Fruit fly (Drosophila melanogaster): ENCODE data around the gene east.

east gene

DNA sequence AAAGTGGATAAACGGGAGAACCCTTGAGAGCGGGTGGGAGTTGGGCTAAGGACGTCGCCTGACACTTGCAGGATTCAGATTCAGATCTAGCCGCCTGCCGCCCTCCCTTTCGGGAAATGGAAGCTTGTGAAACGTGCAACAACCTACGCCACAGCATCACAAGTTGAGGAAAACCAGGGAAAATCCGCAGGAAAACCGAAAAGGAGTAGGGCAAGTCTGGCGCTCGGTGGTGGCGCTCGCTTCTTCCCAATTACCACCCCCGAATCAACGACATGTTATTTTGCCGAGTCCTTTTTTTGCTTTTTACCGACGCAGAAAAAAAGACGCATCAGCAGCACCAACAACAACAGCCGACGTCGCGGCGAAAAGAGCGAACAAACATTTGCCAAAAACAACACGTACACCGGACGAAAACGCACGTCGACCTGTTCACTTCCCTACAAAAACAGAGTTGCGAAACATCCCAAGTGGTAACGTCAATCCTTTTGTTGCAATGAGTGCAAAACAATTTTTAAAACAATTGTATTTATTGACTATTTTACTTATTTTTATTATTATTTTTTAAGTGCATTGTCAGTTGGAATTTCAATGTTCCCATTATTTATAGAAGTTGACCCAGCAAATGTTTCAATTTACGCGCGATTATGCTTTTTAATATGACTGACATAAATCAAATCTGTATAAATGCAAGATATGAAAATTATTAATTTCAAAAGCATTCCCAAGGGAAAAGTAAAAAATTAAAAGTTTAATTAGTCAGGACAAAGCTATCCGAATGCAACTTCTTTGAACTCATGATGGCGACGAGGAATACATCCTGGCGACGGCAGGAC is 844 bp downstream of the east start:
- TF ChIP-seq CTCF (optimal IDR thresholded peaks at IDR 0.05) = no peak
- TF ChIP-seq CG8478 (optimal IDR thresholded peaks at IDR 0.05) = no peak

DNA sequence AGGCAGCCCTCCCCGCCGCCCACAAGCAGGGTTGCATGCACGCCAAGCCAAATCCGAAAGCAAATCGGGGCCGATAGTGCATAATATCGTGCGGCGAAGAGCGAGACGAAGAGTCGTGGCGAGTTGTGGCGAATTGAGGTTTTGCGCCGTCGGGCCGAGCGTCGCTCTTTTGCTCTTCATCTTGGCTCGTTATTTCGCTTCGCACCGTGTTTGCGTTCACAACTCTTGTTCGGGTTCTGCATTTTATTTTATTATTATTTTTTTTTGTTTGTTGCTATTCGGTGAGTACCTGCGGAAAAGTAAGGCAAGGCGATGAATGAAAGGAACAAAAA is 1.4 kb downstream of the east start:
- TF ChIP-seq CTCF (optimal IDR thresholded peaks at IDR 0.05) (no peak), CG8478 (optimal IDR thresholded peaks at IDR 0.05) (no peak)

DNA sequence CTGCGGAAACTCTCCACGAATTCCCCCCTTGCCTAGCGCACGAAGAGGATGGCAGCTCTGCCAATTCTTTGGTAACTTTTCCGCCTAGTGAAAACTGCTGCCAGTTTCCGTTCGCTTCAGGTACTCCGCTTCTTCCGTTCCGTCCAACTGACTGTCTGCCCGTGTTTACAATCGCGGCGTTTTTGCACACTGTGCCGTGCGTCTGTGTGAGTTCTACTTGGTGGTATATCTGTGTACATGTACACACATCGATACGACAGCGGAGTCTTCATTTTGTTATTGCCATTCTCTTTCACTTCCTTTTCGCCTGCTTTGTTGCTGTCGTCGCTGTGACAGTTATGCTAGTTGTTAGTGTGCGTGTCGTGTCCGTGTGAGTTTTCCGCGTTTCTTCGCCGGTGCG is 2.2 kb downstream of the east start:
- TF ChIP-seq CG8478 (optimal IDR thresholded peaks at IDR 0.05) (no peak), CTCF (optimal IDR thresholded peaks at IDR 0.05) (no peak)

DNA sequence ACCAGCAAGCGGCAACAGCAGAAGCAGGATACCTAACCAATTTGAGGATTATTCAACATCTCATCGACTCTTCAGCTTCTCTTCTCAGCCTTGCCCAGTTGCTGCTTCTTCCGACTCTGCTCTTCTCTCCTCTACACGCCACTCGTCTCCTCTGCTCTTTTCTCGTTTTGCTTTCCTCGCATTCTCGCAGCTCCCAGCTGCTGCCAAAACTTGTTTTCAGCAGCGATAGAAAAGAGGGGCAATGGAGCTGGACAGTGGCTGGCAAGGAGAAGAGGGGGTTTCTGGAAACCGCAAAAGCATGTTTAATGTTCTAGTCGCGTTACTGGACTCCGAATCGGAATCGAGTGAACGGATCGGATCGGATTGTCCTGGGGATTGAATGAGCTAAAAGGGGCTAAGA is 2.7 kb downstream of the east start:
- TF ChIP-seq CTCF (optimal IDR thresholded peaks at IDR 0.05) (no peak), CG8478 (optimal IDR thresholded peaks at IDR 0.05) (no peak)

DNA sequence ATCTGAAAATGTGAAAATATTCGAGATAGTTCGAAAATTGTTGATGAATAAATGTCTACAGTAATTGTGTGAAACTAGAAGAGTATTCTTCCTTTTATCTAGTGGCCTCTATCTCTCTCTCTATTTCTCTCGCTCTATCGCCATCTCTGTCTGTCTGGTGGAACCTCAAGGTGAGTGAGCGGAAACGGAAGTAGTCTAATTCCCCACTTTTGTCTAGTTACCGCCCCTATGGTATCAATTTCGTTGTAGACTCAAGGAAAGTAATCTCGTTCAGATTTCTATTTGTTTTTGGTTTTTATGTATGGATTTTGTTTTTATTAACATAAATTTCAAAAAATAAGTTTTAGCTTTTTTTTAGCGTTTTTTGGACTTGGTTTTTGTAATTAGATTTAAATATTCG is 14.2 kb downstream of the east start:
- TF ChIP-seq CTCF (optimal IDR thresholded peaks at IDR 0.05) (no peak), CG8478 (optimal IDR thresholded peaks at IDR 0.05) (no peak)

DNA sequence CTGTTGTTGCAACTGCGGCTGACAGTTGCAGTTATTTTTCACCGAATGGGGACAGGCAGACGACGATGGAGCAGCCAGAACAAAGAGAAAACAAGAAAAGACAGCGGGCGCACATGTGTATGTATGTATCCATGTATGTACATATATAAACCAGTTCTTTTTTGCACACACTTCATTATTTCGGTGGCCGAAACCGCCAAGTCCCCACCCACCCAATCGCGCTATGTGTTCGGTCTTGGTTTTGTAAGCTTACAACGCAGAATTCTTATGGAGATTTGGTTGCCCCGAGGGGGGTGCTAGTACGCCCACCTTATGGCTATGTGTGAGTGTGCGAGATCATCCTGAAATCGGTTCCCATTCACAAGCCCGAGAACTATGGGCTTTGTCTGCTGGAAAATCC is 20.6 kb downstream of the east start:
- TF ChIP-seq CTCF (optimal IDR thresholded peaks at IDR 0.05) (no peak), CG8478 (optimal IDR thresholded peaks at IDR 0.05) (no peak)

DNA sequence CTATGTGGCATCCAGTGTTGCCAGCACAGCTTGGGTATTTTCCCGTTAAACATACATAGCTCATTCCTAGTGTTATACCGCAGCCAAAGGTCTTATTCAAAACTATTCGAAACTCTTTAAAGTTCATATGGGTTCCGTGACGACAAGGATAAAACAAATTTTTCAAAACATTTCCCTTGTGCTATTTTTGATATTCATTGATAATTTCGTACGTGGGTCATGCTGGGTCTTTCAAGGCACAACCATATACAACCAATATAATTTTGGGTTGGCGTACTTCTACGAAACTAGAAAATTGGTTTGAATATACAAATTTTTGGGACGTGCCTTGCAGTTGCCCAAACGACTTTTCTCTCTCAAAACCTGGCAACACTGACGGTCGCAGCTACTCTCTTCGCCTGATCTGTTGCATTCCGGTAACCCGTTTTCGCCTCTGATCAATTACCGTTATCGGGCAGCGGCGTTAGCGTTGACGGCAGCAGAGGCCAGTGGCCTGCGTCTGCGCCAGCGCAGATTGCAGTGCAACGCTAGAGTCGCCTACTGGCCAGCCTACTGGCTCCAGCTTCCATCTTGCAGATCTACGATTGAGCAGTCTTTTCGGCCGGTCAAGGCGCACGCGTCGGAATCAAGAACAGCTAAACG is 21.6 kb downstream of the east start:
- no peak for TF ChIP-seq CTCF (optimal IDR thresholded peaks at IDR 0.05)

DNA sequence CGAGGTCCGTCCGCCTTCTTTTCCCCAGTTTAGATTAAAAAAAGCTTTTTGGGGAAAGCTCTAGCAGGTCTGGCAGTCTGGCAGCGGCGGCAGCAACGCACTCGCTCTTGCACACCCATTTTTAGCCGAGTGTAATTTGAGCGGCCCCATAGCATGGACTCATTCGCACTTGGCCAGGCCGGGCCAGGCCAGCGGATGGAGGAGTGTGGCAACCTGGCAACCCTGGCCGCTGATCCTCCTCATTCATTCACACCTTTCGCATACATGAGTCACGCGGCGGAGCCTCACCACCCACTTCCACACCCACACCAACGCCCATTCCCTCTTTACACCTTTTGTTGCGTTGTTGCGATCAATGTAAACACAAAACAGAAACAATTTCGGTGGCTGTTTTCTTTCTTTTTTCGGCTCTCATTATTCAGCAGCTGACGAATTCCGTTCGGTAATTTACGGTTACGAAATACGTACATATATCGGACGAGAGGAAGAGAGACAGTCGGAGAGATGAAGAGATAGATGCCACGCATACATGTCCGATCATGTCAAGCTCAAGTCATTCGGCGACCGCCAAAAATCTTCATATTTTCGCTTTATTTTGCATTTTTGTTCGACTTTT is 22.3 kb downstream of the east start:
- TF ChIP-seq CTCF (optimal IDR thresholded peaks at IDR 0.05) = no peak
- TF ChIP-seq CG8478 (optimal IDR thresholded peaks at IDR 0.05) = no peak

DNA sequence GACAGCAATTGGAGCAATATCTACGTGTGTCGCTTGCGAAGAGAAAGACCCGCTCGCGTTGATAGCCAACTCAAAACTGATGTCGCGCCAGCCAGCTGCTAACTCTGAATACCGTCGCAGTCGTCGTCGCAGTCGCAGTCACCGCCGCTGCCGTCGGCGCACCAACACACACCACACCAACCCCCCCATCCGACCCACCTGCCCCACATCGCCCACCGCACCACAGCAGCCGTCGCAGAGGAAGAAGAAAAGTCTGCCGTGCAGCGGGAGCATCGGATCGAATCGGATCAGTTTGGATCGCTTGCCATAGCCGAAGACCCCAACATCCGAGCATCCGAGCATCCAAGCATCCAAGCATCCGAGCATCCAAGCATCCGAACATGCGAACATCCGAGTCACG is 25.7 kb downstream of the east start:
- TF ChIP-seq CTCF (optimal IDR thresholded peaks at IDR 0.05) = no peak
- no peak for TF ChIP-seq CG8478 (optimal IDR thresholded peaks at IDR 0.05)

DNA sequence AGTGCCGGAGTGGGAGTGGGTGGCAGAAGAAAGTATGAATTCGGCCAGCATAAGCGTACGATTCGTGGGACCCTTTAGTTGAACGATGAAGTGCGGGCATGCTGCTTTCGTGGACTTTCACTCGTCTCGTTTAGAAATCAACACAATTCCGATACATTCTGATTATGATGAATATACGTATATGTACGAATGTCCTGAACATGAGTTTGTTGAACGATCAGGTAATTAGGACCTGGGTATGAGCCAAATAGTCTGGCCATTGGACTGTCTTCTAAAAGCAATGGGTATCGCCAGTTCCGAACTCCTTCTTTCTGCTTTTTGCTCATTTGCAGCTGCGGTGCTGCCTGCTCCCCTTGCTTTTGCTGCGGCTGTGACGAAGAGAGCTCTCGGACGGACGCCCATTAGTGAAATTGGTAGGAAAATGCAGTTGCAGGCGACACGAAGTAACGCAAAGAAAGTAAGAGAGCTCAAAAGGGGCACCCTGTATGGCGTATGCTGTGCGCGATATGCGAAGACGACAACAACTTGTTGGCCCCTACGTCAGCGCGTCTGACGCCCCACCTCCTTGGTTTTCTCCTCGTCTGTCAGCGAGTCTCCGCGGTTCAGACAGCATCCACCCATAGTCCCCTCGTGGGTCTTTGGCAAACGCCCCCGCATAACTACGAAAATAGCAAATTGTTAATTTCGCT is 26.3 kb downstream of the east start:
- TF ChIP-seq CTCF (optimal IDR thresholded peaks at IDR 0.05) = no peak
- TF ChIP-seq CG8478 (optimal IDR thresholded peaks at IDR 0.05) = no peak

DNA sequence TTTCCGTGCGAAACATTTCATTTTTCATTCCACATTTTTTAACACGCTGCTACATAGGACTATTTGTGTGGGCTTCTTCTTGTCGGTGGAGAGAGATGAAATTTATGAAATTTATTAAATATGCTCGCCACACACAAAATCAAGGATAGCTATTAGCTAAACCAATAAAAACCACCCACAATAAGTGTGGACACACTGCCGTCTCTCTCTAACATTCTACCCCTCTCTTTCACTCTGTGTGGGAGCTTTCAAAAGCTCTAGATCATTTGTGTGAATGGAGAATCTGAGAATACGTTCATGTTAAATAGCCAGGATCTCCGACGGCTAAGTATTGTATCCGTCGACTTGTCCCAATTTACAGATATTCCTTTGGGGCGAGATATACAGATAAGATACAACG is 26.9 kb downstream of the east start:
- TF ChIP-seq CG8478 (optimal IDR thresholded peaks at IDR 0.05) (no peak), CTCF (optimal IDR thresholded peaks at IDR 0.05) (no peak)

DNA sequence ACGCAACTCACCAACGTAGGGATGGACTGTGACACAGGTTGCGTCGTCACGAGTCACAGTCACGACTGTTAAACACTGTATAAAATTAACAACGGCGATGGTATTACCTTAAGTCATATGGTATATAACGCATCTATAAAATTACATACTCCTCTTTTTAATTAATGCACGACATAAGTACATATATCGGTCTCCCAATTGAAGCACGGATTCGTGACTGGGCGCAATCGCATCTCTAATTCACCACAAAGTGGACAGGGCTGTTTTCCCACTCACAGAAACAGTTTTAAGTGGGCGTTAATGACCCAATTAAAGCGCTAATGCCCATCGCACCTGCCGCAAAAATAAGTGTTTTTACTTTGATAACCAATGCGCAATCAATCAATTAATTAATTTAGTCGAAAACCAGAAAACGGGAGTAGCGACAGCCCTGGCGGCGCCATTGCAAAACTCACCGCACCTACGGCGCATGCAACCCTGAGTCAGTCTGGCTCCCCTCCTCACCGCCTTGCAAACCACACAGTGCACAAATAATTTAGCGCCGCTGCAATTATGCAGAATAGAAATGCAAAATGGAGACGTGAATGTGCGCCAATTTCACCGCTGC is 30.8 kb downstream of the east start, which contains the start of gene CG4313:
CG4313 (plus strand) TSS at position 557 of the 607 bp plus-strand sequence.
- TF ChIP-seq CG8478 (optimal IDR thresholded peaks at IDR 0.05) = no peak
- peak in 1 of 2 experiments; percentile 26 for TF ChIP-seq CTCF (optimal IDR thresholded peaks at IDR 0.05)

DNA sequence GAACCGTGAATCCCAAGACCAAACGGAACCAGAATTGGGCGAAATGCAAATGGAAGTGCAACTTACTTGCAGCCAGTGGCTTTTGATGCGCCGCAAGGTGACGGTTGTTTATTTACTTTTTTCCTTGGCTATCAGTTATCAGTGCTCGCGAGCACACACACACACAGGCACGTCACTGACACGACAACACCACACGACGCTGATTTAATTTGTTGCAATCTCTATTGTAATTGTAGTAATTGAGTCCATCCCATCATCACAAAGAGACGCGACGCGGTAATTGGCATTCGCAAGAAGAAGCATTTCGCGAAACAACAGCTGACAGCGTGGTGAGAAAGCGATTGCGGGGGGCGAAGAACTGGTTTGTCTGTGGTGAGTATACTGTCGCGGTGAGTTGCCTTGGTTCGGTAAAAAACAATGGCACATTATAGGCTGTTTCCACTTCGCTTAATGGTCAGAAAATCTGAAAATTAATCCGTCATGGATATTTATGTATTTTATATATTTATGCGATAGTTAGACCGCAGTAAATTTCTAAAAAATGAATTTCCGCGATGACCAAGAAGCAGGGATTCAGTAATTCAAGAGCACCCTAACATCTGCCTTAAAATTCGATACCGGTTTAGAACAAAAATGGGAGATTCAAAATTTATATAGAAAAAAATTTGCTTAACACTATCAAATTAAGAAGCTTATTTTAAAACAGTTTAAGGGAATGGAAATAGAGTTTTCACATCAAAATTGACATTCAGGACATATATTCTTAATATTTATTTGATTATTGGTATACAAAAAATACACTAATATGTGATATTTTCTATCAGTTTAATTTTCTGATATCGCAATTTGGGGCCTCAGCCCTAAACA is 31.6 kb downstream of the east start, which contains the start of the genes Actn and usp:
Actn (minus strand) TSS at position 331 of the 867 bp plus-strand sequence.
usp (minus strand) TSS at position 331 of the 867 bp plus-strand sequence.
- no peak for TF ChIP-seq CG8478 (optimal IDR thresholded peaks at IDR 0.05)
- no peak for TF ChIP-seq CTCF (optimal IDR thresholded peaks at IDR 0.05)
